Fruit fly (Drosophila melanogaster): Measurements from ENCODE around the gene CG12204.

CG12204 gene

dm6 chrX:19479869-19480326 lies 14.3 kb downstream of the CG12204 start, which contains the start of the genes Naa15-16 and mRpS14 (continued):
- TF ChIP-seq BEAF-32 (GFP tag; optimal IDR thresholded peaks at IDR 0.05) (peak; percentile 71), hth (optimal IDR thresholded peaks at IDR 0.05) (no peak), CG34376 (GFP tag; optimal IDR thresholded peaks at IDR 0.05) (no peak), CG2678 (tag; optimal IDR thresholded peaks at IDR 0.05) (no peak), CG6689 (GFP tag; IDR thresholded peaks at IDR 0.05) (no peak), Rx (GFP tag; IDR thresholded peaks at IDR 0.05) (no peak), oc (tag; optimal IDR thresholded peaks at IDR 0.05) (no peak), chm (GFP tag; IDR thresholded peaks at IDR 0.05) (no peak), nmo (GFP tag; optimal IDR thresholded peaks at IDR 0.05) (peak; percentile 2), sug (tag; optimal IDR thresholded peaks at IDR 0.05) (no peak), CG11247 (GFP tag; IDR thresholded peaks at IDR 0.05) (no peak), Fer2 (tag; optimal IDR thresholded peaks at IDR 0.05) (no peak), dpn (GFP tag; optimal IDR thresholded peaks at IDR 0.05) (no peak), CG9932 (GFP tag; IDR thresholded peaks at IDR 0.05) (no peak), hbn (GFP tag; IDR thresholded peaks at IDR 0.05; ENCODE audit: partially characterized antibody) (peak; percentile 29; the same call in 1 of the 2 replicates), CG5180 (GFP tag; optimal IDR thresholded peaks at IDR 0.05) (no peak), Scr (GFP tag; IDR thresholded peaks at IDR 0.05; ENCODE audit: partially characterized antibody) (peak; percentile 59), Ssrp (tag; optimal IDR thresholded peaks at IDR 0.05) (no peak), CG15269 (tag; optimal IDR thresholded peaks at IDR 0.05) (no peak), klu (GFP tag; IDR thresholded peaks at IDR 0.05) (no peak), CG8089 (GFP tag; optimal IDR thresholded peaks at IDR 0.05) (no peak), CG13894 (tag; optimal IDR thresholded peaks at IDR 0.05) (no peak), CG15514 (GFP tag; optimal IDR thresholded peaks at IDR 0.05) (peak; percentile 70), CG14710 (tag; optimal IDR thresholded peaks at IDR 0.05) (peak; percentile 46), CG8765 (GFP tag; IDR thresholded peaks at IDR 0.05) (no peak), CG11560 (tag; IDR thresholded peaks at IDR 0.05) (no peak), Dp (GFP tag; optimal IDR thresholded peaks at IDR 0.05) (peak; percentile 79), CG6791 (GFP tag; IDR thresholded peaks at IDR 0.05; ENCODE audit: partially characterized antibody) (peak; percentile 61; the same call in 2 of the 3 replicates), CG13123 (GFP tag; optimal IDR thresholded peaks at IDR 0.05) (no peak), CG30020 (tag; optimal IDR thresholded peaks at IDR 0.05) (peak; percentile 16), bbx (GFP tag; IDR thresholded peaks at IDR 0.05; ENCODE audit: partially characterized antibody) (peak; percentile 64; the same call in 1 of the 2 replicates), Max (GFP tag; optimal IDR thresholded peaks at IDR 0.05) (peak; percentile 30), p53 (GFP tag; optimal IDR thresholded peaks at IDR 0.05) (no peak), CG11398 (GFP tag; optimal IDR thresholded peaks at IDR 0.05) (no peak), Hsf (GFP tag; optimal IDR thresholded peaks at IDR 0.05) (no peak), Dref (GFP tag; IDR thresholded peaks at IDR 0.05) (peak; percentile 58), CG17359 (tag; optimal IDR thresholded peaks at IDR 0.05) (no peak), YL-1 (GFP tag; optimal IDR thresholded peaks at IDR 0.05) (peak; percentile 60), sim (GFP tag; IDR thresholded peaks at IDR 0.05) (no peak), maf-S (GFP tag; optimal IDR thresholded peaks at IDR 0.05) (no peak), sens (GFP tag) (no peak), Bdp1 (GFP tag; optimal IDR thresholded peaks at IDR 0.05) (no peak), Dip2 (GFP tag; IDR thresholded peaks at IDR 0.05) (no peak), org-1 (GFP tag; optimal IDR thresholded peaks at IDR 0.05) (no peak), CG12659 (GFP tag; optimal IDR thresholded peaks at IDR 0.05) (peak; percentile 67), CG6272 (GFP tag; IDR thresholded peaks at IDR 0.05) (no peak), HmgZ (tag; optimal IDR thresholded peaks at IDR 0.05) (peak; percentile 32), luna (GFP tag; optimal IDR thresholded peaks at IDR 0.05) (no peak), danr (GFP tag; IDR thresholded peaks at IDR 0.05) (no peak), B-H2 (GFP tag; optimal IDR thresholded peaks at IDR 0.05) (no peak), kah (GFP tag; optimal IDR thresholded peaks at IDR 0.05) (no peak)

Data from whole organism, embryonic.